Worm (Caenorhabditis elegans): ENCODE measurements around the gene flp-23.

flp-23 gene

DNA sequence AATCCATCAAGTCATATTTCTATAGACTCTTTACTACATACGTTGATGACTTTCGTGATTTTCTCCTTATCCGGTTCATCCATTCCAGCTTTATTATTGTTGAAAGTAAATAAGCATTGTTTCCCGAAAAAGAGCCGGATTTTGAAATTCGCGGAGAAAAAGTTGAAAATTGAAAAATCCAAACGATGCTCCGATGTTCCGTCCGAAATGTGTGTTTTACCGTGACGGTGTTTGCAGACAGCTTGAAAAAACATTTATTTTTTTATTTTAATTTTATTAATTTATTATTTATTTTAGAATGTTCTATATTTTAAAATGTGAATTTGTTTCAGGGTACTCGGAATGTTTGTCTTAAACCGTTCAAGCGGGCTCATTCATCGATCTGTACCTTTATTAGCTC lies 19.7 kb upstream of the flp-23 start, which contains the start of gene dnj-10:
Gene dnj-10 (plus strand): TSS at position 333 of the 400 bp plus-strand sequence.
- TF ChIP-seq ztf-4 (tag; optimal IDR thresholded peaks at IDR 0.05) (no peak), Y55F3AM.14 (GFP tag; optimal IDR thresholded peaks at IDR 0.05) (no peak), sma-9 (GFP tag; optimal IDR thresholded peaks at IDR 0.05) (peak; percentile 55), sma-9 (tag; optimal IDR thresholded peaks at IDR 0.05) (no peak), ceh-16 (tag; optimal IDR thresholded peaks at IDR 0.05) (no peak), nhr-237 (tag; optimal IDR thresholded peaks at IDR 0.05) (no peak), lin-13 (GFP tag; optimal IDR thresholded peaks at IDR 0.05) (peak; percentile 53), fos-1 (tag; optimal IDR thresholded peaks at IDR 0.05) (peak; percentile 17), nhr-10 (tag; optimal IDR thresholded peaks at IDR 0.05) (no peak), nhr-6 (tag; optimal IDR thresholded peaks at IDR 0.05) (no peak), ama-1 (optimal IDR thresholded peaks at IDR 0.05) (no peak), C34F6.9 (tag; optimal IDR thresholded peaks at IDR 0.05) (peak; percentile 79), gmeb-1 (tag; optimal IDR thresholded peaks at IDR 0.05) (peak; percentile 89), nhr-25 (tag; optimal IDR thresholded peaks at IDR 0.05) (no peak), mbf-1 (tag; optimal IDR thresholded peaks at IDR 0.05) (no peak), dmd-4 (tag; optimal IDR thresholded peaks at IDR 0.05) (no peak), F13H6.1 (tag; optimal IDR thresholded peaks at IDR 0.05) (no peak), R02D3.7 (tag; optimal IDR thresholded peaks at IDR 0.05) (no peak), snpc-4 (tag; optimal IDR thresholded peaks at IDR 0.05) (no peak), sma-3 (GFP tag; optimal IDR thresholded peaks at IDR 0.05) (peak; percentile 41), nhr-21 (tag; optimal IDR thresholded peaks at IDR 0.05) (no peak), unc-39 (tag; optimal IDR thresholded peaks at IDR 0.05) (no peak), ceh-82 (tag; optimal IDR thresholded peaks at IDR 0.05) (no peak), lin-11 (tag; optimal IDR thresholded peaks at IDR 0.05) (peak; percentile 23), lsy-2 (tag; optimal IDR thresholded peaks at IDR 0.05) (peak; percentile 55 to 88), mdl-1 (tag; optimal IDR thresholded peaks at IDR 0.05) (no peak), unc-55 (GFP tag; optimal IDR thresholded peaks at IDR 0.05) (peak; percentile 88), nhr-11 (tag; optimal IDR thresholded peaks at IDR 0.05) (no peak), mab-5 (tag; optimal IDR thresholded peaks at IDR 0.05) (no peak), skn-1 (tag; optimal IDR thresholded peaks at IDR 0.05) (no peak), egl-27 (tag; optimal IDR thresholded peaks at IDR 0.05) (no peak), nhr-23 (tag; optimal IDR thresholded peaks at IDR 0.05) (no peak), nhr-77 (tag; optimal IDR thresholded peaks at IDR 0.05) (no peak), nhr-129 (tag; optimal IDR thresholded peaks at IDR 0.05) (peak; percentile 19), zag-1 (tag; optimal IDR thresholded peaks at IDR 0.05) (no peak)

DNA sequence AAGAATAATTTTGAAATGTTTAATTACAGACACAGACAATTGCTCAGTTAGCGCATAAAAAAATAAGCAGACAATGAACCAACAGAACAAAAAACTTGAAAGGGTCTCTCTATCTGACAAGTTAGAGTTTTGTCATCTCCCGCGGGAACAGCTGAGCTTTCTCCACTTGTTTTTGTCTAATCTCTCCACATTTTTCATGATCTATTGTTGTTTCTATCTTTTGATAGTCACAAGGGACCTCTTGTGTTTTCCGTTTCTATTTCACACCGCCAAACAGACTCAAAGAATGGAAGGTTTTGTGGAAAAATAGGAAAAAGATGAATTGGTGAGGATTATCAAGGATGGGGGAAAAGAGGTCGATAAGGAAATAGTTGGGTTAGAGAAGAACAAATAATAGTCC lies 13.8 kb upstream of the flp-23 start:
- no peak for TF ChIP-seq lin-13 (GFP tag; optimal IDR thresholded peaks at IDR 0.05)
- TF ChIP-seq sma-3 (GFP tag; optimal IDR thresholded peaks at IDR 0.05), result no peak
- TF ChIP-seq sem-4 (tag; optimal IDR thresholded peaks at IDR 0.05), result no peak
- TF ChIP-seq zag-1 (tag; optimal IDR thresholded peaks at IDR 0.05), result no peak
- TF ChIP-seq ztf-1 (GFP tag; conservative IDR thresholded peaks at IDR 0.05), result no peak
- TF ChIP-seq unc-55 (GFP tag; optimal IDR thresholded peaks at IDR 0.05), result peak; percentile 15
- no peak for TF ChIP-seq nhr-237 (tag; optimal IDR thresholded peaks at IDR 0.05)
- TF ChIP-seq mbf-1 (tag; optimal IDR thresholded peaks at IDR 0.05), result no peak
- peak; percentile 36 for TF ChIP-seq C34F6.9 (tag; optimal IDR thresholded peaks at IDR 0.05)
- TF ChIP-seq lsy-2 (tag; optimal IDR thresholded peaks at IDR 0.05), result peak in 1 of 2 experiments; percentile 52
- TF ChIP-seq crh-2 (tag; optimal IDR thresholded peaks at IDR 0.05), result peak; percentile 23
- no peak for TF ChIP-seq ztf-11 (tag; optimal IDR thresholded peaks at IDR 0.05)
- TF ChIP-seq mab-5 (tag; optimal IDR thresholded peaks at IDR 0.05), result peak; percentile 78
- TF ChIP-seq aly-2 (tag; optimal IDR thresholded peaks at IDR 0.05), result no peak
- no peak for TF ChIP-seq gmeb-1 (tag; optimal IDR thresholded peaks at IDR 0.05)
- peak; percentile 27 for TF ChIP-seq nhr-129 (tag; optimal IDR thresholded peaks at IDR 0.05)
- no peak for TF ChIP-seq unc-39 (tag; optimal IDR thresholded peaks at IDR 0.05)
- TF ChIP-seq elt-1 (tag; optimal IDR thresholded peaks at IDR 0.05), result no peak
- TF ChIP-seq ZK546.5 (tag; optimal IDR thresholded peaks at IDR 0.05), result no peak

- no peak for TF ChIP-seq lin-11 (tag; optimal IDR thresholded peaks at IDR 0.05)
- peak; percentile 16 for TF ChIP-seq fos-1 (tag; optimal IDR thresholded peaks at IDR 0.05)
- no peak for TF ChIP-seq egl-27 (tag; optimal IDR thresholded peaks at IDR 0.05)
- no peak for TF ChIP-seq nhr-10 (tag; optimal IDR thresholded peaks at IDR 0.05)
- peak; percentile 44 for TF ChIP-seq sma-3 (GFP tag; optimal IDR thresholded peaks at IDR 0.05)
- TF ChIP-seq lsy-2 (tag; optimal IDR thresholded peaks at IDR 0.05), result no peak
- TF ChIP-seq ZK546.5 (tag; optimal IDR thresholded peaks at IDR 0.05), result no peak
- no peak for TF ChIP-seq F13H6.1 (tag; optimal IDR thresholded peaks at IDR 0.05)
- TF ChIP-seq gmeb-1 (tag; optimal IDR thresholded peaks at IDR 0.05), result no peak
- TF ChIP-seq blmp-1 (tag; optimal IDR thresholded peaks at IDR 0.05; ENCODE audit: insufficient read depth), result no peak
Observed at ce11 chrIII:8639188-8639795, 11.3 kb upstream of the flp-23 start, which contains the start of gene fip-1. fip-1 (plus strand) TSS chrIII:8639745.

Measured in whole organism, L2 larva.